Fruit fly (Drosophila melanogaster) whole organism, embryonic: ENCODE measurements around the gene eIF4E5.
A peak's percentile ranks its signal among the peaks of the same experiment; 100 is the strongest.

Source experiments
- Asciz ChIP-seq: fragments of 200-800 bp; sonication (Bioruptor generic); optimal IDR thresholded peaks from 2 replicates; lab custom pipeline; 2017; ENCODE audit warnings: missing biosample characterization, mild to moderate bottlenecking, missing genetic modification characterization, missing genetic modification reagents
- Bdp1 ChIP-seq: fragments of 200-800 bp; sonication (Bioruptor generic); optimal IDR thresholded peaks from 3 replicates; lab custom pipeline; 2016; ENCODE audit warnings: missing biosample characterization, missing genetic modification characterization
- Bteb2 ChIP-seq: fragments of 200-800 bp; sonication (Bioruptor generic); optimal IDR thresholded peaks from 2 replicates; lab custom pipeline; 2016; ENCODE audit warnings: missing biosample characterization, missing genetic modification characterization
- C15 ChIP-seq: fragments of 200-800 bp; sonication (Bioruptor generic); IDR thresholded peaks from 3 replicates; pipeline ENCODE4 v1.3.6; 2022; ENCODE audit warnings: missing biosample characterization, missing genetic modification characterization
- CG1024 ChIP-seq: fragments of 200-800 bp; sonication (Bioruptor generic); IDR thresholded peaks from 2 replicates; pipeline ENCODE4 v1.3.6; 2022; ENCODE audit warnings: missing biosample characterization, missing genetic modification characterization
- CG11247 ChIP-seq: fragments of 200-800 bp; sonication (Bioruptor generic); IDR thresholded peaks from 2 replicates; pipeline ENCODE4 v1.3.6; 2022; ENCODE audit warnings: missing biosample characterization, missing genetic modification characterization
- CG12104 ChIP-seq: fragments of 200-800 bp; sonication (Bioruptor generic); optimal IDR thresholded peaks from 3 replicates; lab custom pipeline; 2016; ENCODE audit warnings: missing biosample characterization, missing genetic modification characterization
- CG12236 ChIP-seq: fragments of 200-800 bp; sonication (Bioruptor generic); optimal IDR thresholded peaks from 2 replicates; lab custom pipeline; 2016; ENCODE audit warnings: missing biosample characterization, missing genetic modification characterization
- CG14667 ChIP-seq: fragments of 200-800 bp; sonication (Bioruptor generic); IDR thresholded peaks from 2 replicates; pipeline ENCODE4 v1.3.6; 2022; ENCODE audit warnings: missing biosample characterization, missing genetic modification characterization
- CG14710 ChIP-seq: fragments of 200-800 bp; sonication (Bioruptor generic); optimal IDR thresholded peaks from 3 replicates; lab custom pipeline; 2019; ENCODE audit warnings: missing biosample characterization, mild to moderate bottlenecking, missing genetic modification characterization, moderate library complexity
- CG16815 ChIP-seq: fragments of 200-800 bp; sonication (Bioruptor generic); optimal IDR thresholded peaks from 3 replicates; lab custom pipeline; 2017; ENCODE audit warnings: missing biosample characterization, mild to moderate bottlenecking, missing genetic modification characterization
- CG18476 ChIP-seq: fragments of 200-800 bp; sonication (Bioruptor generic); optimal IDR thresholded peaks from 2 replicates; lab custom pipeline; 2016; ENCODE audit warnings: missing biosample characterization, mild to moderate bottlenecking, missing genetic modification characterization
- CG18764 ChIP-seq: fragments of 200-800 bp; sonication (Bioruptor generic); optimal IDR thresholded peaks from 3 replicates; lab custom pipeline; 2016; ENCODE audit warnings: missing biosample characterization, missing genetic modification characterization
- CG31224 ChIP-seq: fragments of 200-800 bp; sonication (Bioruptor generic); IDR thresholded peaks from 2 replicates; pipeline ENCODE4 v1.3.6; 2022; ENCODE audit warnings: missing biosample characterization, missing genetic modification characterization
- CG34376 ChIP-seq: fragments of 200-800 bp; sonication (Bioruptor generic); optimal IDR thresholded peaks from 2 replicates; lab custom pipeline; 2018; ENCODE audit warnings: missing biosample characterization, mild to moderate bottlenecking, missing genetic modification characterization
- CG6272 ChIP-seq: fragments of 200-800 bp; sonication (Bioruptor generic); IDR thresholded peaks from 2 replicates; pipeline ENCODE4 v1.3.6; 2022; ENCODE audit warnings: missing biosample characterization, missing genetic modification characterization
- CG6654 ChIP-seq: fragments of 200-800 bp; sonication (Bioruptor generic); optimal IDR thresholded peaks from 2 replicates; lab custom pipeline; 2017; ENCODE audit warnings: missing biosample characterization, mild to moderate bottlenecking, missing genetic modification characterization
- CG8290 ChIP-seq, 3 experiments: fragments of 200-800 bp; sonication (Bioruptor generic); optimal IDR thresholded peaks; 2 replicates each; lab custom pipeline; 2016 to 2019; ENCODE audit warnings: missing biosample characterization in 3 of 3, missing genetic modification characterization in 3 of 3, mild to moderate bottlenecking in 2 of 3, moderate library complexity in 1 of 3
- Dip3 ChIP-seq: fragments of 200-800 bp; sonication (Bioruptor generic); optimal IDR thresholded peaks from 3 replicates; lab custom pipeline; 2016; ENCODE audit warnings: missing biosample characterization, missing genetic modification characterization
- HLH3B ChIP-seq: fragments of 200-800 bp; sonication (Bioruptor generic); IDR thresholded peaks from 2 replicates; pipeline ENCODE4 v1.3.6; 2022; ENCODE audit warnings: missing biosample characterization, missing genetic modification characterization
- MBD-R2 ChIP-seq: fragments of 200-800 bp; sonication (Bioruptor generic); IDR thresholded peaks from 2 replicates; pipeline ENCODE4 v1.3.6; 2022; ENCODE audit warnings: missing biosample characterization, missing genetic modification characterization
- NK7.1 ChIP-seq: fragments of 200-800 bp; sonication (Bioruptor generic); optimal IDR thresholded peaks from 3 replicates; lab custom pipeline; 2016; ENCODE audit warnings: missing biosample characterization, missing genetic modification characterization
- Optix ChIP-seq: fragments of 200-800 bp; sonication (Bioruptor generic); IDR thresholded peaks from 3 replicates; pipeline ENCODE4 v1.3.6; 2022; ENCODE audit warnings: missing biosample characterization, missing genetic modification characterization
- Usf ChIP-seq: fragments of 200-800 bp; sonication (Bioruptor generic); optimal IDR thresholded peaks from 2 replicates; lab custom pipeline; 2017; ENCODE audit warnings: missing genotype, missing biosample characterization, missing genetic modification characterization
- Xbp1 ChIP-seq: fragments of 200-800 bp; sonication (Bioruptor generic); optimal IDR thresholded peaks from 3 replicates; lab custom pipeline; 2016; ENCODE audit warnings: missing biosample characterization, mild to moderate bottlenecking, missing genetic modification characterization
- cato ChIP-seq: fragments of 200-800 bp; sonication (Bioruptor generic); optimal IDR thresholded peaks from 2 replicates; lab custom pipeline; 2016; ENCODE audit warnings: missing biosample characterization, missing genetic modification characterization, borderline replicate concordance
- chinmo ChIP-seq: fragments of 200-800 bp; sonication (Bioruptor generic); IDR thresholded peaks from 4 replicates; pipeline ENCODE4 v1.3.6; 2022; ENCODE audit warnings: missing biosample characterization, missing genetic modification characterization; ENCODE audit not compliant: partially characterized antibody
- ci ChIP-seq: fragments of 200-800 bp; sonication (Bioruptor generic); IDR thresholded peaks from 3 replicates; pipeline ENCODE4 v1.3.6; 2022; ENCODE audit warnings: missing biosample characterization, missing genetic modification characterization
- crp ChIP-seq, 2 experiments: fragments of 200-800 bp; sonication (Bioruptor generic); optimal IDR thresholded peaks; 2 replicates in 1 of 2; 3 replicates in 1 of 2; lab custom pipeline; 2017; ENCODE audit warnings: missing biosample characterization in 2 of 2, missing genetic modification characterization in 2 of 2, mild to moderate bottlenecking in 1 of 2, moderate library complexity in 1 of 2
- disco-r ChIP-seq: fragments of 200-800 bp; sonication (Bioruptor generic); optimal IDR thresholded peaks from 2 replicates; lab custom pipeline; 2016; ENCODE audit warnings: missing biosample characterization, missing genetic modification characterization
- esg ChIP-seq: fragments of 200-800 bp; sonication (Bioruptor generic); conservative IDR thresholded peaks from 2 replicates; pipeline ENCODE4 v1.3.6; 2022; ENCODE audit warnings: missing biosample characterization, missing genetic modification characterization
- grn ChIP-seq: fragments of 200-800 bp; sonication (Bioruptor generic); optimal IDR thresholded peaks from 3 replicates; lab custom pipeline; 2017; ENCODE audit warnings: missing biosample characterization, missing genetic modification characterization
- gsb-n ChIP-seq: fragments of 200-800 bp; sonication (Bioruptor generic); optimal IDR thresholded peaks from 3 replicates; lab custom pipeline; 2018; ENCODE audit warnings: missing biosample characterization, mild to moderate bottlenecking, missing genetic modification characterization
- hkb ChIP-seq, 2 experiments: fragments of 200-800 bp in 1 of 2; fragments of >200 bp in 1 of 2; sonication (Bioruptor generic) in 1 of 2; IDR thresholded peaks in 1 of 2; optimal IDR thresholded peaks in 1 of 2; 2 replicates each; pipeline versions ENCODE4 v1.3.6 to Lab custom; 2017 to 2022; ENCODE audit warnings: missing biosample characterization in 1 of 2, missing genetic modification characterization in 1 of 2
- jigr1 ChIP-seq: fragments of 200-800 bp; sonication (Bioruptor generic); IDR thresholded peaks from 3 replicates; pipeline ENCODE4 v1.3.6; 2022; ENCODE audit warnings: missing biosample characterization, missing genetic modification characterization
- lbe ChIP-seq: fragments of 200-800 bp; sonication (Bioruptor generic); optimal IDR thresholded peaks from 2 replicates; lab custom pipeline; 2016; ENCODE audit warnings: missing biosample characterization, mild to moderate bottlenecking, missing genetic modification characterization
- lmd ChIP-seq: fragments of 200-800 bp; sonication (Bioruptor generic); IDR thresholded peaks from 2 replicates; pipeline ENCODE4 v1.3.6; 2022; ENCODE audit warnings: missing biosample characterization, missing genetic modification characterization
- nom ChIP-seq: fragments of 200-800 bp; sonication (Bioruptor generic); optimal IDR thresholded peaks from 2 replicates; lab custom pipeline; 2017; ENCODE audit warnings: missing biosample characterization, missing genetic modification characterization, mild to moderate bottlenecking, moderate library complexity, missing genetic modification reagents
- oc ChIP-seq: fragments of 200-800 bp; sonication (Bioruptor generic); optimal IDR thresholded peaks from 2 replicates; lab custom pipeline; 2018; ENCODE audit warnings: missing biosample characterization, mild to moderate bottlenecking, missing genetic modification characterization, moderate library complexity
- sc ChIP-seq, 3 experiments: fragments of >200 bp in 2 of 3; fragments of 200-800 bp in 1 of 3; sonication (Bioruptor generic) in 1 of 3; optimal IDR thresholded peaks; 2 replicates in 2 of 3; 3 replicates in 1 of 3; lab custom pipeline; 2017; ENCODE audit warnings: mild to moderate bottlenecking in 1 of 3, missing biosample characterization in 1 of 3, missing genetic modification characterization in 1 of 3, missing genetic modification reagents in 1 of 3
- sd ChIP-seq: fragments of 200-800 bp; sonication (Bioruptor generic); optimal IDR thresholded peaks from 3 replicates; lab custom pipeline; 2018; ENCODE audit warnings: missing biosample characterization, mild to moderate bottlenecking, missing genetic modification characterization, moderate library complexity
- slou ChIP-seq: fragments of 200-800 bp; sonication (Bioruptor generic); optimal IDR thresholded peaks from 3 replicates; lab custom pipeline; 2016; ENCODE audit warnings: missing biosample characterization, missing genetic modification characterization
- tin ChIP-seq: fragments of 200-800 bp; sonication (Bioruptor generic); optimal IDR thresholded peaks from 3 replicates; lab custom pipeline; 2016; ENCODE audit warnings: missing biosample characterization, missing genetic modification characterization
- tna ChIP-seq: fragments of 200-800 bp; sonication (Bioruptor generic); IDR thresholded peaks from 2 replicates; pipeline ENCODE4 v1.3.6; 2022; ENCODE audit warnings: missing biosample characterization, missing genetic modification characterization; ENCODE audit not compliant: partially characterized antibody
- vvl ChIP-seq: fragments of 200-800 bp; sonication (Bioruptor generic); IDR thresholded peaks from 2 replicates; pipeline ENCODE4 v1.3.6; 2022; ENCODE audit warnings: missing biosample characterization, missing genetic modification characterization
- wor ChIP-seq: fragments of 200-800 bp; sonication (Bioruptor generic); IDR thresholded peaks from 2 replicates; pipeline ENCODE4 v1.3.6; 2022; ENCODE audit warnings: missing biosample characterization, missing genetic modification characterization
- zfh1 ChIP-seq: fragments of 200-800 bp; sonication (Bioruptor generic); IDR thresholded peaks from 3 replicates; pipeline ENCODE4 v1.3.6; 2022; ENCODE audit warnings: missing biosample characterization, missing genetic modification characterization

Gene eIF4E5

dm6 chr3L:7855778-7856625, 38.7 kb upstream of the eIF4E5 start (continued):
- TF ChIP-seq ci (GFP tag; lab: Robert Waterston, UW): peak; percentile 13; the same call in 1 of the 3 replicates
- 0 out of 2 replicates have a peak, but pooled peaks have one; percentile 36 for TF ChIP-seq CG6272 (GFP tag; lab: Robert Waterston, UW)
- peak; percentile 90 for TF ChIP-seq grn (GFP tag; lab: Kevin White, UChicago)
- TF ChIP-seq Bteb2 (GFP tag; lab: Kevin White, UChicago): peak; percentile 59
- peak; percentile 56 for TF ChIP-seq nom (GFP tag; lab: Kevin White, UChicago)
- TF ChIP-seq CG1024 (GFP tag; lab: Robert Waterston, UW): no peak
- no peak for TF ChIP-seq lbe (GFP tag; lab: Kevin White, UChicago)
- no peak for TF ChIP-seq sc (optimal IDR thresholded peaks at IDR 0.05; lab: Kevin White, UChicago)
- peak; percentile 63 for TF ChIP-seq sc (GFP tag; optimal IDR thresholded peaks at IDR 0.05; lab: Kevin White, UChicago)
- peak; percentile 27 for TF ChIP-seq cato
- peak; percentile 64; the same call in 1 of the 3 replicates for TF ChIP-seq C15 (GFP tag; lab: Robert Waterston, UW)
- TF ChIP-seq Bdp1: peak; percentile 17
- TF ChIP-seq CG11247 (GFP tag; lab: Robert Waterston, UW): peak; percentile 66; the same call in 1 of the 2 replicates
- peak; percentile 97 for TF ChIP-seq chinmo
- peak; percentile 42 for TF ChIP-seq Dip3
- peak in 1 of 2 experiments; percentile 2 for TF ChIP-seq crp (GFP tag; optimal IDR thresholded peaks at IDR 0.05; lab: Kevin White, UChicago)
- no peak for TF ChIP-seq tna
- peak; percentile 1 for TF ChIP-seq slou
- TF ChIP-seq wor (GFP tag; lab: Robert Waterston, UW): peak; percentile 60
- TF ChIP-seq CG18764 (GFP tag; lab: Kevin White, UChicago): peak; percentile 54
- TF ChIP-seq tin (GFP tag; lab: Kevin White, UChicago): peak; percentile 65
- peak; percentile 71 for TF ChIP-seq CG14667
- TF ChIP-seq CG8290 (GFP tag; optimal IDR thresholded peaks at IDR 0.05; lab: Kevin White, UChicago): no peak
- TF ChIP-seq CG8290 (tag; optimal IDR thresholded peaks at IDR 0.05; lab: Kevin White, UChicago): peak in 1 of 2 experiments; percentile 16
- peak; percentile 28 for TF ChIP-seq CG18476 (GFP tag; lab: Kevin White, UChicago)
- TF ChIP-seq Asciz (GFP tag; lab: Kevin White, UChicago): peak; percentile 81
- TF ChIP-seq CG31224: peak; percentile 71
- TF ChIP-seq CG14710 (tag; lab: Kevin White, UChicago): peak; percentile 74
- TF ChIP-seq Optix: no peak
- TF ChIP-seq CG34376 (GFP tag; lab: Kevin White, UChicago): peak; percentile 93
- peak; percentile 76 for TF ChIP-seq Usf (GFP tag; lab: Kevin White, UChicago)
- peak; percentile 91 for TF ChIP-seq CG12104 (GFP tag; lab: Kevin White, UChicago)
- peak; percentile 73 for TF ChIP-seq CG6654 (GFP tag; lab: Kevin White, UChicago)
- peak; percentile 54; the same call in 2 of the 3 replicates for TF ChIP-seq jigr1 (GFP tag; lab: Robert Waterston, UW)
- no peak for TF ChIP-seq CG12236 (GFP tag; lab: Kevin White, UChicago)
- TF ChIP-seq gsb-n (tag; lab: Kevin White, UChicago): peak; percentile 69
- TF ChIP-seq CG16815 (GFP tag; lab: Kevin White, UChicago): peak; percentile 79
- peak; percentile 55; the same call in 1 of the 3 replicates for TF ChIP-seq zfh1 (GFP tag; lab: Robert Waterston, UW)
- peak; percentile 42 for TF ChIP-seq sd (tag; lab: Kevin White, UChicago)
- TF ChIP-seq NK7.1: no peak
- peak; percentile 33; the same call in 1 of the 2 replicates for TF ChIP-seq MBD-R2
- TF ChIP-seq esg: peak; percentile 83
- no peak for TF ChIP-seq disco-r (GFP tag; lab: Kevin White, UChicago)
- peak; percentile 84 for TF ChIP-seq Xbp1 (GFP tag; lab: Kevin White, UChicago)
- TF ChIP-seq HLH3B (GFP tag; lab: Robert Waterston, UW): peak; percentile 57; the same call in 1 of the 2 replicates
- no peak for TF ChIP-seq hkb (optimal IDR thresholded peaks at IDR 0.05; lab: Kevin White, UChicago)
- peak; percentile 44 for TF ChIP-seq hkb (GFP tag; IDR thresholded peaks at IDR 0.05; lab: Robert Waterston, UW)
- peak; percentile 71 for TF ChIP-seq oc
- TF ChIP-seq vvl (GFP tag; lab: Robert Waterston, UW): peak; percentile 66
- TF ChIP-seq lmd (GFP tag; lab: Robert Waterston, UW): peak; percentile 81
